Fruit fly (Drosophila melanogaster) ovary, adult (tissue): ENCODE results near the gene Or9a.

Experiments used
- CG17801 ChIP-seq: fragments of 200-800 bp; optimal IDR thresholded peaks from 2 replicates; lab custom pipeline; 2019; ENCODE audit warnings: missing biosample characterization, mild to moderate bottlenecking, missing genetic modification characterization, moderate library complexity; ENCODE audit not compliant: partially characterized antibody

Or9a gene

DNA sequence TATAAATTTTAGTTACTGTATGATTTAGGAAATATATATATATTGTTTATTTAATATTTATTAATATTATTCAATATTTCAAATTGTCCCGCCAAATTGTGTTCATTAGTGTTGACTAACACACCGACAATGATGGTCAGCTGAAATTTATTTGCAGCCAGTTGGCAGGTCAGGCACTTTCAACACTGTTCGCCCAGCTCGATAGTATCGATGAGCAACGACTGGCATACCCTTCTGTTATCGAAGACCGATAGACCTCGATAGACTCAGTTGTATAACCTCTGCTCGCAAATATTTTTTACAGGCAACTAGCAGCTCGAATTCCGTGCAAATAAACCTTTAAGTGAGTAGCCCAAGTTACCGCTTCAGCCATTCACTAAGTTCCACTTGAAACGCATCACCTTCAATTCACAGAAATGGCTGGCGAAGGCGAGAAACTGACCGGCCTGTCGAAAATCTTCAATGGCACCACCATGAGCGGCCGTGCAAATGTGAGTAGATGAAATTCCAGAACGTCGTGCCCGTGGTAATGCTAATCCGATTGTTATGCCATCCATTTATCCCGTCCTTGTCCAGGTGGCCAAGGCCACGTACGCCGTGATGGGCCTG is 1.1 kb upstream of the Or9a start, which contains the start of gene Neb-cGP:
TSS of gene Neb-cGP (plus strand) at position 231 of the 609 bp plus-strand sequence.
- peak; percentile 73 for TF ChIP-seq CG17801 (GFP tag; lab: Kevin White, UChicago)

- TF ChIP-seq CG17801 (GFP tag; lab: Kevin White, UChicago): no peak
These were observed 4.7 kb downstream of the Or9a start, which contains the start of gene CG32683 for dm6 chrX:10454795-10455194. Gene CG32683, minus strand, starts transcription at chrX:10454895.

dm6 chrX:10432712-10433111 is 26.8 kb downstream of the Or9a start, which contains the start of gene CG12640:
Gene CG12640, minus strand, starts transcription at chrX:10432812.
- TF ChIP-seq CG17801 (GFP tag; lab: Kevin White, UChicago): no peak

DNA sequence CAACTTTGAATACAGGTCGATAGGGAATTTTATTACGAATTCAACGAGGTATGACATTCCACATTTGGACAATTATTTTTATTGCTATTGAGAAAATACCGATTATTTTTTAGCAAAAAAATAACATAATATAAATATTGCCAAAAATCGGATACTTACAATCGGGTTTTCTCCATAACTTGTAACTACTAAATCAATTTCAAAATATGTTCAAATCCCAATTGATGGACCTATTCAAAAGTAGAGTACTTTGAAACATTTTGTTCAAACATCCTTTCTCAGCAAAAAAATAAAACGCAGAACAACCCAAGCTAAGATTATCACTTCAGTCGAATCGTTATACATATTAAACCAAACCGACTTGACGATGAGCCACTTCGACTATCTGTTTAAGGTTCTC is 42.3 kb downstream of the Or9a start, which contains the start of gene RabX2:
TSS of gene RabX2 (plus strand) at position 301 of the 400 bp plus-strand sequence.
- no peak for TF ChIP-seq CG17801 (GFP tag; lab: Kevin White, UChicago)
